Worm (Caenorhabditis elegans): ENCODE results near the gene srh-27.
"Not testable (repeated sequence)": the region's sequence is repeated elsewhere in the genome, so short reads cannot be mapped to it uniquely, and the experiment has no call there.

DNA sequence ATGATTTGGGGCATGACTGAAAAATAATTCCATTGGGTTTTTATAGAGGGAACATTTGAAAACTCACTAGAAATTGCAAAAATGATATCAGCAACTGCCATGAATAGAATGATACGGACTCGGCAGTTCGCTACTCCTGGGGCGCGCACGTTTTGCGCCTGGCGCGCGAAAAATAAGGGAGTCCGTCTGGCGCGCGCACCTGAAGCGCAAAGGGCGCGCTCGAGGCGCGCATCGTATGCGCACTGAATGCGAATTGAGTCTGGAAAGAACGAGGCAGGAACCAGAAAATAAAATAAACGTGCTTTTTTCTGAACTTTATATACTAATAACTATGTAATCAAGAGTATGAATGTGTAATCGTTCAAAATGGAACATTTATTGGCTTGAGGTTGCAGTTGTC lies 7.2 kb upstream of the srh-27 start, which contains the start of gene Y57A10C.10:
- not testable (repeated sequence) for TF ChIP-seq ztf-11 (tag; optimal IDR thresholded peaks at IDR 0.05); ama-1 (optimal IDR thresholded peaks at IDR 0.05); ceh-16 (tag; optimal IDR thresholded peaks at IDR 0.05); ztf-4 (tag; optimal IDR thresholded peaks at IDR 0.05); pha-4 (tag; optimal IDR thresholded peaks at IDR 0.05); nhr-11 (tag; optimal IDR thresholded peaks at IDR 0.05); nhr-237 (tag; optimal IDR thresholded peaks at IDR 0.05); snpc-4 (tag; optimal IDR thresholded peaks at IDR 0.05); elt-2 (tag; optimal IDR thresholded peaks at IDR 0.05)
